Worm (Caenorhabditis elegans): ENCODE data around the gene ucr-1.

DNA sequence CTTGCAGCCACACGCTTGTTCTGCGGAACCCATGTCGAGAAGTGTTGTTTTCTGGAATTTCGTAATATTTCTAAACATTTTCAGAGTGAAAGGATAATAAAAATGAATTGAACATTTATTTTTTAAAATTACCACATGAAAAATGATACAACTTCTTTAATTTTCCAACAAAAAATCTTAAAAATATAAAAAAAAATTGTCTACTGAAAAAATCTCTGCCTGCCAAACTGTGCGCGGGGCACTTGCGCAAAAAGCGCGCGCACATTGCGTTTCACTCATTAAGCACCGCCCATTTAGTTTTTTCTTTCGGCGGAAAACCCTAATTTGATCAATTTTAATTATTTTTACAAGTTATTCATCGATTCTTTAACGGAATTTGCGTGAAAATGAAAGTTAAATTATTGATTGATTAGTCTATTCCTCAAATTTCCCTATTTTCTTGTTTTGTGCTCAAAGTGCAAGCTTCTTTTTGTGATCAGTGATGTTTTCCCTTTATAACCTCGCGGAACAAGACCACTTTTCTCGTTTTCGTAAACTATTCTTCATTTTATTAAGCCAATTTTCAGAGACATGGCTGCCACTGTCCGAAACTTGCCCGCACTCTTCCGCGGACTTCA, 36.9 kb upstream of the ucr-1 start, which contains the start of the genes nmad-1 and hach-1:
- TF ChIP-seq lsy-2 (tag; optimal IDR thresholded peaks at IDR 0.05) (peak; percentile 20 to 85), mdl-1 (tag; optimal IDR thresholded peaks at IDR 0.05) (no peak), ZK546.5 (tag; optimal IDR thresholded peaks at IDR 0.05) (no peak)

All from whole organism, L2 larva.